Worm (Caenorhabditis elegans) whole organism, young adult: ENCODE results near the gene clec-145.

Experiments used
- B0035.1 ChIP-seq: sonication (generic microtip); optimal IDR thresholded peaks from 2 replicates; lab custom pipeline; 2016; ENCODE audit warnings: missing genetic modification characterization, mild to moderate bottlenecking, missing compliant biosample characterization, missing genotype, missing genetic modification reagents
- B0336.3 ChIP-seq: fragments of 200-800 bp; sonication (Bioruptor generic); IDR thresholded peaks from 2 replicates; pipeline ENCODE4 v1.3.6; 2022; ENCODE audit warnings: missing genetic modification characterization, missing compliant biosample characterization
- K11D2.4 ChIP-seq: fragments of 200-800 bp; sonication (Bioruptor generic); IDR thresholded peaks from 2 replicates; pipeline ENCODE4 v1.3.6; 2022; ENCODE audit warnings: missing genetic modification reagents, missing genetic modification characterization, missing compliant biosample characterization
- K12H6.12 ChIP-seq: fragments of 200-800 bp; sonication (Bioruptor generic); optimal IDR thresholded peaks from 2 replicates; lab custom pipeline; 2018; ENCODE audit warnings: mild to moderate bottlenecking, missing genetic modification characterization, missing compliant biosample characterization
- T07F8.4 ChIP-seq: sonication (generic microtip); optimal IDR thresholded peaks from 2 replicates; lab custom pipeline; 2016; ENCODE audit warnings: mild to moderate bottlenecking, missing genetic modification characterization, moderate library complexity, missing compliant biosample characterization
- ZK185.1 ChIP-seq: sonication (generic microtip); optimal IDR thresholded peaks from 2 replicates; lab custom pipeline; 2016; ENCODE audit warnings: mild to moderate bottlenecking, missing genetic modification characterization, missing compliant biosample characterization; ENCODE audit not compliant: poor library complexity, severe bottlenecking
- akir-1 ChIP-seq: fragments of 200-800 bp; sonication (Bioruptor generic); optimal IDR thresholded peaks from 2 replicates; lab custom pipeline; 2018; ENCODE audit warnings: mild to moderate bottlenecking, missing genetic modification characterization, moderate library complexity, missing compliant biosample characterization
- attf-3 ChIP-seq: fragments of 200-800 bp; sonication (Bioruptor generic); conservative IDR thresholded peaks from 2 replicates; pipeline ENCODE4 v1.3.6; 2022; ENCODE audit warnings: missing genetic modification reagents, missing genetic modification characterization, missing compliant biosample characterization
- attf-5 ChIP-seq: fragments of 200-800 bp; sonication (Bioruptor generic); optimal IDR thresholded peaks from 2 replicates; lab custom pipeline; 2018; ENCODE audit warnings: mild to moderate bottlenecking, missing genetic modification characterization, missing compliant biosample characterization
- bed-2 ChIP-seq: fragments of 200-800 bp; sonication (Bioruptor generic); IDR thresholded peaks from 2 replicates; pipeline ENCODE4 v1.3.6; 2022; ENCODE audit warnings: missing genetic modification reagents, missing genetic modification characterization, missing compliant biosample characterization
- cebp-1 ChIP-seq, 2 experiments: fragments of 200-800 bp in 1 of 2; sonication (Bioruptor generic) in 1 of 2; sonication (generic microtip) in 1 of 2; IDR thresholded peaks in 1 of 2; optimal IDR thresholded peaks in 1 of 2; 2 replicates each; pipeline versions ENCODE4 v1.3.6 to Lab custom; 2017 to 2022; ENCODE audit warnings: missing compliant biosample characterization in 2 of 2, missing genetic modification characterization in 2 of 2, mild to moderate bottlenecking in 1 of 2, missing genetic modification reagents in 1 of 2, moderate library complexity in 1 of 2
- ceh-100 ChIP-seq: fragments of 200-800 bp; sonication (Bioruptor generic); IDR thresholded peaks from 2 replicates; pipeline ENCODE4 v1.3.6; 2022; ENCODE audit warnings: missing genetic modification reagents, missing genetic modification characterization, missing compliant biosample characterization
- ceh-58 ChIP-seq: fragments of 200-800 bp; sonication (Bioruptor generic); IDR thresholded peaks from 2 replicates; pipeline ENCODE4 v1.3.6; 2022; ENCODE audit warnings: missing genetic modification characterization, missing compliant biosample characterization
- die-1 ChIP-seq: sonication (generic microtip); optimal IDR thresholded peaks from 2 replicates; lab custom pipeline; 2016; ENCODE audit warnings: missing genotype, mild to moderate bottlenecking, missing genetic modification characterization, missing compliant biosample characterization
- dox-1 ChIP-seq: fragments of 200-800 bp; sonication (Bioruptor generic); IDR thresholded peaks from 2 replicates; pipeline ENCODE4 v1.3.6; 2022; ENCODE audit warnings: missing genetic modification reagents, missing genetic modification characterization, missing compliant biosample characterization
- dpl-1 ChIP-seq: fragments of 150-350 bp; optimal IDR thresholded peaks from 2 replicates; lab custom pipeline; 2014; ENCODE audit warnings: missing biosample characterization, missing genetic modification reagents, missing genetic modification characterization
- egrh-3 ChIP-seq: fragments of 200-800 bp; sonication (Bioruptor generic); IDR thresholded peaks from 2 replicates; pipeline ENCODE4 v1.3.6; 2022; ENCODE audit warnings: missing genetic modification reagents, missing genetic modification characterization, missing compliant biosample characterization
- hmg-1.2 ChIP-seq: fragments of 200-800 bp; sonication (Bioruptor generic); IDR thresholded peaks from 2 replicates; pipeline ENCODE4 v1.3.6; 2022; ENCODE audit warnings: missing genetic modification reagents, missing genetic modification characterization, missing compliant biosample characterization
- hmg-20 ChIP-seq: fragments of 200-800 bp; sonication (Bioruptor generic); IDR thresholded peaks from 2 replicates; pipeline ENCODE4 v1.3.6; 2022; ENCODE audit warnings: missing genetic modification reagents, missing genetic modification characterization, missing compliant biosample characterization
- lag-1 ChIP-seq: fragments of 200-800 bp; sonication (Bioruptor generic); IDR thresholded peaks from 2 replicates; pipeline ENCODE4 v1.3.6; 2022; ENCODE audit warnings: missing genetic modification reagents, missing genetic modification characterization, missing compliant biosample characterization
- let-607 ChIP-seq, 2 experiments: fragments of 200-800 bp in 1 of 2; sonication (Bioruptor generic) in 1 of 2; sonication (generic microtip) in 1 of 2; optimal IDR thresholded peaks; 2 replicates each; lab custom pipeline; 2016 to 2018; ENCODE audit warnings: mild to moderate bottlenecking in 2 of 2, missing compliant biosample characterization in 2 of 2, missing genetic modification characterization in 2 of 2, moderate library complexity in 2 of 2, missing genotype in 1 of 2
- lin-40 ChIP-seq: sonication (generic microtip); optimal IDR thresholded peaks from 2 replicates; lab custom pipeline; 2016; ENCODE audit warnings: missing genetic modification characterization, mild to moderate bottlenecking, missing compliant biosample characterization, missing genotype, missing genetic modification reagents
- lsy-27 ChIP-seq: sonication (generic microtip); optimal IDR thresholded peaks from 2 replicates; lab custom pipeline; 2017; ENCODE audit warnings: missing genetic modification characterization, mild to moderate bottlenecking, missing compliant biosample characterization, antibody characterized with exemption, missing genotype, borderline replicate concordance; ENCODE audit not compliant: insufficient read depth
- nhr-179 ChIP-seq: sonication (generic microtip); optimal IDR thresholded peaks from 2 replicates; lab custom pipeline; 2016; ENCODE audit warnings: mild to moderate bottlenecking, missing genetic modification characterization, missing compliant biosample characterization
- nhr-80 ChIP-seq: sonication (generic microtip); optimal IDR thresholded peaks from 2 replicates; lab custom pipeline; 2016; ENCODE audit warnings: missing genetic modification characterization, missing compliant biosample characterization
- nhr-90 ChIP-seq: sonication (generic microtip); optimal IDR thresholded peaks from 2 replicates; lab custom pipeline; 2016; ENCODE audit warnings: missing genotype, mild to moderate bottlenecking, missing genetic modification characterization, missing compliant biosample characterization
- rcor-1 ChIP-seq: fragments of 200-800 bp; sonication (Bioruptor generic); IDR thresholded peaks from 2 replicates; pipeline ENCODE4 v1.3.6; 2022; ENCODE audit warnings: missing genetic modification reagents, missing genetic modification characterization, missing compliant biosample characterization
- rec-8 ChIP-seq, 2 experiments: sonication (generic microtip); optimal IDR thresholded peaks; 2 replicates each; lab custom pipeline; 2016; ENCODE audit warnings: mild to moderate bottlenecking in 2 of 2, missing genetic modification characterization in 2 of 2, missing genetic modification reagents in 2 of 2, missing genotype in 2 of 2, missing biosample characterization in 1 of 2, missing compliant biosample characterization in 1 of 2, moderate library complexity in 1 of 2
- rpc-1 ChIP-seq, 2 experiments: fragments of 150-350 bp in 1 of 2; sonication (generic microtip) in 1 of 2; optimal IDR thresholded peaks; 2 replicates each; lab custom pipeline; 2014 to 2018; ENCODE audit warnings: missing biosample characterization in 1 of 2, missing genetic modification characterization in 1 of 2, missing genetic modification reagents in 1 of 2, missing genotype in 1 of 2
- snpc-3.4 ChIP-seq: sonication (generic microtip); optimal IDR thresholded peaks from 2 replicates; lab custom pipeline; 2017; ENCODE audit warnings: missing genetic modification characterization, mild to moderate bottlenecking, missing compliant biosample characterization, antibody characterized with exemption, moderate library complexity, missing genotype, missing genetic modification reagents
- somi-1 ChIP-seq: fragments of 200-800 bp; sonication (Bioruptor generic); optimal IDR thresholded peaks from 2 replicates; lab custom pipeline; 2018; ENCODE audit warnings: mild to moderate bottlenecking, missing genetic modification characterization, missing compliant biosample characterization
- tbp1 ChIP-seq: fragments of 200-800 bp; sonication (Bioruptor generic); optimal IDR thresholded peaks from 2 replicates; lab custom pipeline; 2018; ENCODE audit warnings: mild to moderate bottlenecking, missing genetic modification characterization, missing compliant biosample characterization
- ztf-22 ChIP-seq: fragments of 200-800 bp; sonication (Bioruptor generic); optimal IDR thresholded peaks from 2 replicates; lab custom pipeline; 2018; ENCODE audit warnings: mild to moderate bottlenecking, missing genetic modification characterization, moderate library complexity, missing compliant biosample characterization
- ztf-25 ChIP-seq: fragments of 200-800 bp; sonication (Bioruptor generic); IDR thresholded peaks from 2 replicates; pipeline ENCODE4 v1.3.6; 2022; ENCODE audit warnings: missing genetic modification reagents, missing genetic modification characterization, missing compliant biosample characterization

The clec-145 gene

DNA sequence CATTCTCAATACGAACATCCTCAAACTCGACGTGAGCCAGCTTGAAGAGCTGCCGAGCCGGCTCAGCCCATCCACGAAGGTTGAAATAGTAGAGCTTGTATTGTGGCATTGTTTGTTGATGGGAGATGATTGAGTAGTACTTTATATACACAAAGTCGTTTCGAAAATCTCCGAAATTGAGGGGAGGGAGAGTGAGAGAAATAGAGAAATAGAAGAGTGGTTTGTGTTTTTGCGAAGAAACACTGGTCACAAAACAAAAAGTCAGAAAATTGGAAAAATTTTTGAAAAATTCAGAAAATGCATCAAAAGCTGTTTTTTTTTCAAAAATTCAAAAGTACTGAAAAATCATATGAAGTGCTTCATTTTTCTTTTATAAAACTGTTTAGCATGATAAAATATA lies 20.8 kb upstream of the clec-145 start, which contains the start of gene gst-24:
Gene gst-24 (minus strand): TSS at position 181 of the 400 bp plus-strand sequence.
- no peak for TF ChIP-seq nhr-90 (tag; lab: Kevin White, UChicago)
- no peak for TF ChIP-seq somi-1 (GFP tag; lab: Kevin White, UChicago)
- no peak for TF ChIP-seq ceh-100 (GFP tag; lab: Robert Waterston, UW)
- no peak for TF ChIP-seq lsy-27 (tag; lab: Kevin White, UChicago)
- no peak for TF ChIP-seq rpc-1 (optimal IDR thresholded peaks at IDR 0.05; lab: Kevin White, UChicago)
- no peak for TF ChIP-seq rpc-1 (tag; optimal IDR thresholded peaks at IDR 0.05; lab: Kevin White, UChicago)
- TF ChIP-seq dpl-1 (GFP tag; lab: Kevin White, UChicago) = no peak
- TF ChIP-seq B0035.1 (tag; lab: Kevin White, UChicago) = no peak
- TF ChIP-seq ztf-22 = no peak
- no peak for TF ChIP-seq rec-8 (tag; optimal IDR thresholded peaks at IDR 0.05; lab: Kevin White, UChicago)
- TF ChIP-seq bed-2 = no peak
- no peak for TF ChIP-seq attf-3 (GFP tag; lab: Robert Waterston, UW)

DNA sequence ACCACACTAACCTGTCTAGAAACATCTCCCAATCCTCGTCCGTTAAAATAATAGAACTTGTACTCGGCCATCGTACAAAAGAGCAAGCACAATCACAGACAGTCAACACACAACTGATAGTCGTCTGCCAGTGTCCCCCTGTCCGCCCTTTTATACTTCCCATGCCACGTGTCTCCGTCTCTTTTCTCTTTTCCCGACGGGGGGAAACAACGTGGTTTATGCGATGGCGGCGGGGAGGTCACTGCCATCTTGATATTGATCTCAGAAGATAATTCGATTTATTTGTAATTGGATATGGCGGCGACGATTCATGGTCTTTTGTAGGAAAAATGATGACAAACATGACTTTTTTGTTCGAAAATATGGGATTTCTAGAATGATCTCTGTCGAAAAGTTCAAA lies 19.3 kb upstream of the clec-145 start, which contains the start of gene gst-20:
Gene gst-20 (minus strand): TSS at position 170 of the 400 bp plus-strand sequence.
- no peak for TF ChIP-seq hmg-1.2 (GFP tag; lab: Robert Waterston, UW)
- TF ChIP-seq K11D2.4 (GFP tag; lab: Robert Waterston, UW) = no peak
- peak; percentile 8 for TF ChIP-seq attf-5 (GFP tag; lab: Kevin White, UChicago)
- peak; percentile 20 for TF ChIP-seq lin-40 (tag; lab: Kevin White, UChicago)
- 0 out of 2 replicates have a peak, but pooled peaks have one; percentile 34 for TF ChIP-seq dox-1 (GFP tag; lab: Robert Waterston, UW)
- no peak for TF ChIP-seq cebp-1 (GFP tag; IDR thresholded peaks at IDR 0.05; lab: Robert Waterston, UW)
- peak; percentile 29 for TF ChIP-seq cebp-1 (tag; optimal IDR thresholded peaks at IDR 0.05; lab: Kevin White, UChicago)
- no peak for TF ChIP-seq nhr-179 (tag; lab: Kevin White, UChicago)
- TF ChIP-seq egrh-3 (GFP tag; lab: Robert Waterston, UW) = no peak
- TF ChIP-seq nhr-80 = peak; percentile 71
- TF ChIP-seq tbp1 (GFP tag; lab: Kevin White, UChicago) = peak; percentile 50
- no peak for TF ChIP-seq akir-1 (GFP tag; lab: Kevin White, UChicago)
- no peak for TF ChIP-seq snpc-3.4 (tag; lab: Kevin White, UChicago)
- TF ChIP-seq let-607 (tag; optimal IDR thresholded peaks at IDR 0.05; lab: Kevin White, UChicago) = peak in 1 of 2 experiments; percentile 15
- TF ChIP-seq ZK185.1 = no peak
- TF ChIP-seq hmg-20 (GFP tag; lab: Robert Waterston, UW) = no peak

DNA sequence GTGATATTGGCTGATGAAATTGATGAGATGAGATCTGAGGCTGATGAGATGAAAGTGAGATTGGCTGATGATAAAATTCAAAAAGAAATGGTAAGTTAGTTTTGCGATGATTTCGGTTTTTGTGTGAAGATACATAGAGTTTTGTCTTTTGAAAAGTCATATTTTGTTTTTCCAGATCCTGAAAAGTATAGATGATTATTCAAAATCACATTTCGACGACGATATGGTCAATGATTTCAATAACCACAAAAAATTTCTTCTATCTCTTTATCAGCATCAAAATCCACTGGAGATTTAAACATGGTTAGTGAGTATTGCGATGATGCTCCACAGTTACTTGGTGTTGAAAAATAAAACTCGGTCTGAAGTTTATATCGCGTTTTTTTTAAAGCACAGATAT lies 10.5 kb upstream of the clec-145 start, which contains the start of gene csp-1:
Gene csp-1 (plus strand): TSS at position 301 of the 400 bp plus-strand sequence.
- no peak for TF ChIP-seq B0336.3 (GFP tag; lab: Robert Waterston, UW)
- no peak for TF ChIP-seq nhr-179 (tag; lab: Kevin White, UChicago)
- TF ChIP-seq snpc-3.4 (tag; lab: Kevin White, UChicago) = no peak
- no peak for TF ChIP-seq T07F8.4
- no peak for TF ChIP-seq K12H6.12
- TF ChIP-seq lag-1 (GFP tag; lab: Robert Waterston, UW) = no peak
- TF ChIP-seq rpc-1 (optimal IDR thresholded peaks at IDR 0.05; lab: Kevin White, UChicago) = no peak
- TF ChIP-seq rpc-1 (tag; optimal IDR thresholded peaks at IDR 0.05; lab: Kevin White, UChicago) = no peak
- no peak for TF ChIP-seq lin-40 (tag; lab: Kevin White, UChicago)
- TF ChIP-seq ceh-58 (GFP tag; lab: Robert Waterston, UW) = no peak
- no peak for TF ChIP-seq rcor-1
- no peak for TF ChIP-seq die-1 (tag; lab: Kevin White, UChicago)
- TF ChIP-seq ztf-25 (GFP tag; lab: Robert Waterston, UW) = no peak
